Worm (Caenorhabditis elegans) whole organism, midembryonic: ENCODE data around the gene C34D10.1.

ENCODE experiments used
- T22C8.4 ChIP-seq: fragments of 200-800 bp; sonication (Bioruptor generic); IDR thresholded peaks from 2 replicates; pipeline ENCODE4 v1.3.6; 2022; ENCODE audit warnings: missing genetic modification characterization, missing compliant biosample characterization
- cog-1 ChIP-seq: sonication (generic microtip); optimal IDR thresholded peaks from 2 replicates; lab custom pipeline; 2016; ENCODE audit warnings: missing genetic modification characterization, missing compliant biosample characterization
- flt-1 ChIP-seq: fragments of 200-800 bp; sonication (Bioruptor generic); IDR thresholded peaks from 2 replicates; pipeline ENCODE4 v1.3.6; 2022; ENCODE audit warnings: missing genetic modification characterization, missing compliant biosample characterization
- klf-2 ChIP-seq: fragments of 200-800 bp; sonication (Bioruptor generic); conservative IDR thresholded peaks from 2 replicates; pipeline ENCODE4 v1.3.6; 2022; ENCODE audit warnings: missing genetic modification reagents, missing genetic modification characterization, missing compliant biosample characterization
- med-1 ChIP-seq: sonication (generic microtip); optimal IDR thresholded peaks from 2 replicates; lab custom pipeline; 2017; ENCODE audit warnings: missing genetic modification characterization, mild to moderate bottlenecking, missing compliant biosample characterization, antibody characterized with exemption, missing genetic modification reagents; ENCODE audit not compliant: insufficient read depth
- ref-1 ChIP-seq: fragments of 200-800 bp; sonication (Bioruptor generic); conservative IDR thresholded peaks from 2 replicates; pipeline ENCODE4 v1.3.6; 2022; ENCODE audit warnings: missing genetic modification reagents, missing genetic modification characterization, missing compliant biosample characterization
- tab-1 ChIP-seq: fragments of 200-800 bp; sonication (Bioruptor generic); IDR thresholded peaks from 2 replicates; pipeline ENCODE4 v1.3.6; 2022; ENCODE audit warnings: missing genetic modification characterization, missing compliant biosample characterization
- ztf-23 ChIP-seq: fragments of 200-800 bp; sonication (Bioruptor generic); IDR thresholded peaks from 2 replicates; pipeline ENCODE4 v1.3.6; 2022; ENCODE audit warnings: missing genetic modification reagents, missing genetic modification characterization, missing compliant biosample characterization
- ztf-29 ChIP-seq: fragments of 200-800 bp; sonication (Bioruptor generic); IDR thresholded peaks from 2 replicates; pipeline ENCODE4 v1.3.6; 2022; ENCODE audit warnings: missing genetic modification reagents, missing genetic modification characterization, missing compliant biosample characterization

C34D10.1 gene

DNA sequence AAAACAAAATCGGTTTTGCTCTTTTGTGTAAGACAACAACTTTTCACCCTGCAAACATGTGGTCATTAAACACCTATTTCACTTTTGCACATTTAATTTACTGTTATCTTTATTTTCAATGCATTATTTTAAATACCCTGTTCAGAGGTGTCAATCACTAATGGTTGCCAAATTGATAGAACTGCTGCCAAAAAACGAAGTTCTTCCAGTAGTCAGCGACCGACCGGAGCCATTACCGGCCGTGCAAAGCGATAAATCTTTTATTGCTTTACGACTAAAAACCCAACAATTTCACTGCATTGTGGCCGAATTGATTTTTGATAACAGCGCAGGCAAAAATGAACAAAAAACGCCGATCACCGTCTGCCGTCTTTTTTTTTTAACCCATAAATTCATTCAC, 45.2 kb downstream of the C34D10.1 start:
- no peak for TF ChIP-seq klf-2 (GFP tag; lab: Robert Waterston, UW)

- TF ChIP-seq T22C8.4, result no peak
- TF ChIP-seq ztf-23 (GFP tag; lab: Robert Waterston, UW), result no peak
- no peak for TF ChIP-seq tab-1
- no peak for TF ChIP-seq med-1 (GFP tag; lab: Kevin White, UChicago)
- TF ChIP-seq klf-2 (GFP tag; lab: Robert Waterston, UW), result no peak
- no peak for TF ChIP-seq flt-1 (GFP tag; lab: Robert Waterston, UW)
- TF ChIP-seq ztf-29 (GFP tag; lab: Robert Waterston, UW), result no peak
- no peak for TF ChIP-seq cog-1 (tag; lab: Kevin White, UChicago)
- no peak for TF ChIP-seq ref-1 (GFP tag; lab: Robert Waterston, UW)
Observed at ce11 chrX:8077748-8078147, 48.5 kb downstream of the C34D10.1 start, which contains the start of gene C46F2.1. TSS of gene C46F2.1 (plus strand) at chrX:8078048.

ce11 chrX:8078374-8078773, 49.1 kb downstream of the C34D10.1 start:
- TF ChIP-seq med-1 (GFP tag; lab: Kevin White, UChicago), result no peak
- TF ChIP-seq ztf-29 (GFP tag; lab: Robert Waterston, UW), result no peak
- no peak for TF ChIP-seq flt-1 (GFP tag; lab: Robert Waterston, UW)
- no peak for TF ChIP-seq tab-1

- TF ChIP-seq ztf-29 (GFP tag; lab: Robert Waterston, UW), result no peak
- TF ChIP-seq tab-1, result no peak
- no peak for TF ChIP-seq ref-1 (GFP tag; lab: Robert Waterston, UW)
- no peak for TF ChIP-seq klf-2 (GFP tag; lab: Robert Waterston, UW)
- TF ChIP-seq flt-1 (GFP tag; lab: Robert Waterston, UW), result no peak
- TF ChIP-seq T22C8.4, result no peak
- no peak for TF ChIP-seq med-1 (GFP tag; lab: Kevin White, UChicago)
- no peak for TF ChIP-seq ztf-23 (GFP tag; lab: Robert Waterston, UW)
- TF ChIP-seq cog-1 (tag; lab: Kevin White, UChicago), result no peak
Observed at ce11 chrX:8078899-8079298, 49.6 kb downstream of the C34D10.1 start.
